Worm (Caenorhabditis elegans) whole organism, young adult: ENCODE data around the gene tag-65.

ENCODE experiments used
- B0035.1 ChIP-seq: sonication (generic microtip); optimal IDR thresholded peaks from 2 replicates; lab custom pipeline; 2016; ENCODE audit warnings: missing genetic modification characterization, mild to moderate bottlenecking, missing compliant biosample characterization, missing genotype, missing genetic modification reagents
- B0261.1 ChIP-seq: sonication (generic microtip); optimal IDR thresholded peaks from 2 replicates; lab custom pipeline; 2016; ENCODE audit warnings: mild to moderate bottlenecking, missing genetic modification characterization, moderate library complexity, missing compliant biosample characterization
- B0336.3 ChIP-seq: fragments of 200-800 bp; sonication (Bioruptor generic); IDR thresholded peaks from 2 replicates; pipeline ENCODE4 v1.3.6; 2022; ENCODE audit warnings: missing genetic modification characterization, missing compliant biosample characterization
- C17E4.6 ChIP-seq: fragments of 200-800 bp; sonication (Bioruptor generic); IDR thresholded peaks from 2 replicates; pipeline ENCODE4 v1.3.6; 2022; ENCODE audit warnings: missing genetic modification reagents, missing genetic modification characterization, missing compliant biosample characterization
- F10E7.11 ChIP-seq: sonication (generic microtip); optimal IDR thresholded peaks from 2 replicates; lab custom pipeline; 2017; ENCODE audit warnings: mild to moderate bottlenecking, missing genetic modification characterization, moderate library complexity, missing compliant biosample characterization
- F23B12.7 ChIP-seq: sonication (generic microtip); optimal IDR thresholded peaks from 2 replicates; lab custom pipeline; 2017; ENCODE audit warnings: missing genetic modification characterization, mild to moderate bottlenecking, missing compliant biosample characterization, antibody characterized with exemption, moderate library complexity; ENCODE audit not compliant: insufficient read depth
- F49E8.2 ChIP-seq: sonication (generic microtip); optimal IDR thresholded peaks from 3 replicates; lab custom pipeline; 2017; ENCODE audit warnings: missing genetic modification characterization, mild to moderate bottlenecking, missing compliant biosample characterization, antibody characterized with exemption, moderate library complexity; ENCODE audit not compliant: insufficient read depth
- F52B5.7 ChIP-seq: sonication (generic microtip); optimal IDR thresholded peaks from 2 replicates; lab custom pipeline; 2016; ENCODE audit warnings: mild to moderate bottlenecking, missing genetic modification characterization, missing compliant biosample characterization
- F57C9.4 ChIP-seq: sonication (generic microtip); optimal IDR thresholded peaks from 2 replicates; lab custom pipeline; 2017; ENCODE audit warnings: mild to moderate bottlenecking, missing genetic modification characterization, missing compliant biosample characterization
- K11D2.4 ChIP-seq: fragments of 200-800 bp; sonication (Bioruptor generic); IDR thresholded peaks from 2 replicates; pipeline ENCODE4 v1.3.6; 2022; ENCODE audit warnings: missing genetic modification reagents, missing genetic modification characterization, missing compliant biosample characterization
- T07F8.4 ChIP-seq: sonication (generic microtip); optimal IDR thresholded peaks from 2 replicates; lab custom pipeline; 2016; ENCODE audit warnings: mild to moderate bottlenecking, missing genetic modification characterization, moderate library complexity, missing compliant biosample characterization
- Y95B8A.8 ChIP-seq: fragments of 200-800 bp; sonication (Bioruptor generic); IDR thresholded peaks from 2 replicates; pipeline ENCODE4 v1.3.6; 2022; ENCODE audit warnings: missing genetic modification reagents, missing genetic modification characterization, missing compliant biosample characterization
- akir-1 ChIP-seq: fragments of 200-800 bp; sonication (Bioruptor generic); optimal IDR thresholded peaks from 2 replicates; lab custom pipeline; 2018; ENCODE audit warnings: mild to moderate bottlenecking, missing genetic modification characterization, moderate library complexity, missing compliant biosample characterization
- aptf-2 ChIP-seq: fragments of 200-800 bp; sonication (Bioruptor generic); conservative IDR thresholded peaks from 2 replicates; pipeline ENCODE4 v1.3.6; 2022; ENCODE audit warnings: missing genetic modification reagents, missing genetic modification characterization, missing compliant biosample characterization
- atf-7 ChIP-seq: sonication (generic microtip); optimal IDR thresholded peaks from 2 replicates; lab custom pipeline; 2017; ENCODE audit warnings: mild to moderate bottlenecking, missing genetic modification characterization, missing compliant biosample characterization
- athp-1 ChIP-seq: sonication (generic microtip); optimal IDR thresholded peaks from 2 replicates; lab custom pipeline; 2017; ENCODE audit warnings: mild to moderate bottlenecking, missing genetic modification characterization, missing compliant biosample characterization
- attf-3 ChIP-seq: fragments of 200-800 bp; sonication (Bioruptor generic); conservative IDR thresholded peaks from 2 replicates; pipeline ENCODE4 v1.3.6; 2022; ENCODE audit warnings: missing genetic modification reagents, missing genetic modification characterization, missing compliant biosample characterization
- attf-5 ChIP-seq: fragments of 200-800 bp; sonication (Bioruptor generic); optimal IDR thresholded peaks from 2 replicates; lab custom pipeline; 2018; ENCODE audit warnings: mild to moderate bottlenecking, missing genetic modification characterization, missing compliant biosample characterization
- bed-2 ChIP-seq: fragments of 200-800 bp; sonication (Bioruptor generic); IDR thresholded peaks from 2 replicates; pipeline ENCODE4 v1.3.6; 2022; ENCODE audit warnings: missing genetic modification reagents, missing genetic modification characterization, missing compliant biosample characterization
- ceh-100 ChIP-seq: fragments of 200-800 bp; sonication (Bioruptor generic); IDR thresholded peaks from 2 replicates; pipeline ENCODE4 v1.3.6; 2022; ENCODE audit warnings: missing genetic modification reagents, missing genetic modification characterization, missing compliant biosample characterization
- ceh-27 ChIP-seq: fragments of 200-800 bp; sonication (Bioruptor generic); optimal IDR thresholded peaks from 2 replicates; lab custom pipeline; 2018; ENCODE audit warnings: mild to moderate bottlenecking, missing genetic modification characterization, moderate library complexity, missing compliant biosample characterization
- gei-17 ChIP-seq: fragments of 200-800 bp; sonication (Bioruptor generic); optimal IDR thresholded peaks from 2 replicates; lab custom pipeline; 2018; ENCODE audit warnings: mild to moderate bottlenecking, missing genetic modification characterization, missing compliant biosample characterization
- him-1 ChIP-seq: sonication (generic microtip); optimal IDR thresholded peaks from 2 replicates; lab custom pipeline; 2016; ENCODE audit warnings: missing genotype, missing genetic modification reagents, missing genetic modification characterization, missing compliant biosample characterization
- hmg-20 ChIP-seq: fragments of 200-800 bp; sonication (Bioruptor generic); IDR thresholded peaks from 2 replicates; pipeline ENCODE4 v1.3.6; 2022; ENCODE audit warnings: missing genetic modification reagents, missing genetic modification characterization, missing compliant biosample characterization
- lin-35 ChIP-seq, 3 experiments: fragments of 150-350 bp in 2 of 3; sonication (generic microtip) in 1 of 3; optimal IDR thresholded peaks; 2 replicates each; lab custom pipeline; 2014 to 2018; ENCODE audit warnings: missing biosample characterization in 3 of 3, missing genetic modification characterization in 3 of 3, missing genetic modification reagents in 3 of 3
- lsl-1 ChIP-seq: fragments of 200-800 bp; sonication (Bioruptor generic); optimal IDR thresholded peaks from 2 replicates; lab custom pipeline; 2018; ENCODE audit warnings: mild to moderate bottlenecking, missing genetic modification characterization, moderate library complexity, missing compliant biosample characterization
- madf-10 ChIP-seq: sonication (generic microtip); optimal IDR thresholded peaks from 2 replicates; lab custom pipeline; 2016; ENCODE audit warnings: mild to moderate bottlenecking, missing genetic modification characterization, missing compliant biosample characterization
- madf-3 ChIP-seq: fragments of 200-800 bp; sonication (Bioruptor generic); IDR thresholded peaks from 2 replicates; pipeline ENCODE4 v1.3.6; 2022; ENCODE audit warnings: missing genetic modification reagents, missing genetic modification characterization, missing compliant biosample characterization
- madf-6 ChIP-seq: fragments of 200-800 bp; sonication (Bioruptor generic); IDR thresholded peaks from 2 replicates; pipeline ENCODE4 v1.3.6; 2022; ENCODE audit warnings: missing genetic modification reagents, missing genetic modification characterization, missing compliant biosample characterization
- madf-8 ChIP-seq: fragments of 200-800 bp; sonication (Bioruptor generic); conservative IDR thresholded peaks from 2 replicates; pipeline ENCODE4 v1.3.6; 2022; ENCODE audit warnings: missing genetic modification reagents, missing genetic modification characterization, missing compliant biosample characterization
- mes-4 ChIP-seq: sonication (generic microtip); optimal IDR thresholded peaks from 2 replicates; lab custom pipeline; 2016; ENCODE audit warnings: missing genotype, missing genetic modification characterization, missing compliant biosample characterization
- nhr-90 ChIP-seq: sonication (generic microtip); optimal IDR thresholded peaks from 2 replicates; lab custom pipeline; 2016; ENCODE audit warnings: missing genotype, mild to moderate bottlenecking, missing genetic modification characterization, missing compliant biosample characterization
- pbrm-1 ChIP-seq: fragments of 200-800 bp; sonication (Bioruptor generic); IDR thresholded peaks from 2 replicates; pipeline ENCODE4 v1.3.6; 2022; ENCODE audit warnings: missing genetic modification reagents, missing genetic modification characterization, missing compliant biosample characterization
- rcor-1 ChIP-seq: fragments of 200-800 bp; sonication (Bioruptor generic); IDR thresholded peaks from 2 replicates; pipeline ENCODE4 v1.3.6; 2022; ENCODE audit warnings: missing genetic modification reagents, missing genetic modification characterization, missing compliant biosample characterization
- rec-8 ChIP-seq, 2 experiments: sonication (generic microtip); optimal IDR thresholded peaks; 2 replicates each; lab custom pipeline; 2016; ENCODE audit warnings: mild to moderate bottlenecking in 2 of 2, missing genetic modification characterization in 2 of 2, missing genetic modification reagents in 2 of 2, missing genotype in 2 of 2, missing biosample characterization in 1 of 2, missing compliant biosample characterization in 1 of 2, moderate library complexity in 1 of 2
- repo-1 ChIP-seq: sonication (generic microtip); optimal IDR thresholded peaks from 2 replicates; lab custom pipeline; 2017; ENCODE audit warnings: mild to moderate bottlenecking, missing genetic modification characterization, missing compliant biosample characterization
- rpc-1 ChIP-seq, 2 experiments: fragments of 150-350 bp in 1 of 2; sonication (generic microtip) in 1 of 2; optimal IDR thresholded peaks; 2 replicates each; lab custom pipeline; 2014 to 2018; ENCODE audit warnings: missing biosample characterization in 1 of 2, missing genetic modification characterization in 1 of 2, missing genetic modification reagents in 1 of 2, missing genotype in 1 of 2
- snpc-1.3 ChIP-seq: sonication (generic microtip); optimal IDR thresholded peaks from 2 replicates; lab custom pipeline; 2017; ENCODE audit warnings: missing genetic modification characterization, mild to moderate bottlenecking, missing compliant biosample characterization, antibody characterized with exemption, moderate library complexity, missing genotype, missing genetic modification reagents; ENCODE audit not compliant: insufficient read depth
- snpc-3.4 ChIP-seq: sonication (generic microtip); optimal IDR thresholded peaks from 2 replicates; lab custom pipeline; 2017; ENCODE audit warnings: missing genetic modification characterization, mild to moderate bottlenecking, missing compliant biosample characterization, antibody characterized with exemption, moderate library complexity, missing genotype, missing genetic modification reagents
- snpc-4 ChIP-seq, 5 experiments: fragments of 150-350 bp in 1 of 5; sonication (generic microtip) in 4 of 5; optimal IDR thresholded peaks; 2 replicates each; lab custom pipeline; 2014 to 2018; ENCODE audit warnings: missing genetic modification characterization in 5 of 5, missing biosample characterization in 3 of 5, antibody characterized with exemption in 2 of 5, mild to moderate bottlenecking in 2 of 5, missing compliant biosample characterization in 2 of 5, missing genotype in 2 of 5, moderate library complexity in 2 of 5, missing genetic modification reagents in 1 of 5
- tbp1 ChIP-seq: fragments of 200-800 bp; sonication (Bioruptor generic); optimal IDR thresholded peaks from 2 replicates; lab custom pipeline; 2018; ENCODE audit warnings: mild to moderate bottlenecking, missing genetic modification characterization, missing compliant biosample characterization
- tlf-1 ChIP-seq: fragments of 200-800 bp; sonication (Bioruptor generic); optimal IDR thresholded peaks from 2 replicates; lab custom pipeline; 2018; ENCODE audit warnings: mild to moderate bottlenecking, missing genetic modification characterization, missing compliant biosample characterization
- unc-130 ChIP-seq: sonication (generic microtip); optimal IDR thresholded peaks from 2 replicates; lab custom pipeline; 2016; ENCODE audit warnings: missing genetic modification reagents, missing genetic modification characterization, missing compliant biosample characterization
- zfh-2 ChIP-seq: fragments of 200-800 bp; sonication (Bioruptor generic); conservative IDR thresholded peaks from 2 replicates; pipeline ENCODE4 v1.3.6; 2022; ENCODE audit warnings: missing genetic modification reagents, missing genetic modification characterization, missing compliant biosample characterization

The tag-65 gene

ce11 chrV:13678542-13678941, at the start of gene tag-65, which contains the start of gene ccz-1 (continued):
- TF ChIP-seq lsl-1 (GFP tag; lab: Kevin White, UChicago) (peak; percentile 75), mes-4 (tag; lab: Kevin White, UChicago) (no peak), T07F8.4 (no peak), B0261.1 (no peak), madf-10 (peak; percentile 43), madf-6 (GFP tag; lab: Robert Waterston, UW) (peak; percentile 85), akir-1 (GFP tag; lab: Kevin White, UChicago) (no peak), athp-1 (tag; lab: Kevin White, UChicago) (peak; percentile 28), lin-35 (GFP tag; optimal IDR thresholded peaks at IDR 0.05; lab: Kevin White, UChicago) (peak in 1 of 3 experiments; percentile 89), attf-3 (GFP tag; lab: Robert Waterston, UW) (peak; percentile 57; the same call in 1 of the 2 replicates), attf-5 (GFP tag; lab: Kevin White, UChicago) (peak; percentile 70), F23B12.7 (tag; lab: Kevin White, UChicago) (peak; percentile 61), rcor-1 (peak; percentile 89), rec-8 (tag; optimal IDR thresholded peaks at IDR 0.05; lab: Kevin White, UChicago) (peak in 1 of 2 experiments; percentile 3), unc-130 (GFP tag; lab: Kevin White, UChicago) (peak; percentile 44), madf-3 (GFP tag; lab: Robert Waterston, UW) (0 out of 2 replicates have a peak, but pooled peaks have one; percentile 60), snpc-4 (GFP tag; optimal IDR thresholded peaks at IDR 0.05; lab: Kevin White, UChicago) (peak; percentile 44), snpc-4 (tag; optimal IDR thresholded peaks at IDR 0.05; lab: Kevin White, UChicago) (peak; percentile 50 to 82 (median 74)), atf-7 (tag; lab: Kevin White, UChicago) (peak; percentile 30), bed-2 (GFP tag; lab: Robert Waterston, UW) (no peak), snpc-1.3 (tag; lab: Kevin White, UChicago) (no peak), tlf-1 (GFP tag; lab: Kevin White, UChicago) (peak; percentile 77), him-1 (tag; lab: Kevin White, UChicago) (peak; percentile 5), B0035.1 (tag; lab: Kevin White, UChicago) (no peak), aptf-2 (no peak), madf-8 (GFP tag; lab: Robert Waterston, UW) (peak; percentile 68), tbp1 (peak; percentile 64), gei-17 (GFP tag; lab: Kevin White, UChicago) (peak; percentile 59), F52B5.7 (tag; lab: Kevin White, UChicago) (no peak), F49E8.2 (tag; lab: Kevin White, UChicago) (peak; percentile 32), pbrm-1 (GFP tag; lab: Robert Waterston, UW) (peak; percentile 59; the same call in 1 of the 2 replicates), C17E4.6 (GFP tag; lab: Robert Waterston, UW) (no peak), F57C9.4 (tag; lab: Kevin White, UChicago) (no peak), B0336.3 (peak; percentile 87), Y95B8A.8 (GFP tag; lab: Robert Waterston, UW) (no peak), zfh-2 (GFP tag; lab: Robert Waterston, UW) (no peak), rpc-1 (optimal IDR thresholded peaks at IDR 0.05; lab: Kevin White, UChicago) (no peak), rpc-1 (tag; optimal IDR thresholded peaks at IDR 0.05; lab: Kevin White, UChicago) (no peak), repo-1 (tag; lab: Kevin White, UChicago) (peak; percentile 19), K11D2.4 (peak; percentile 68; the same call in 1 of the 2 replicates), nhr-90 (no peak), ceh-27 (peak; percentile 35), hmg-20 (GFP tag; lab: Robert Waterston, UW) (0 out of 2 replicates have a peak, but pooled peaks have one; percentile 55), ceh-100 (GFP tag; lab: Robert Waterston, UW) (peak; percentile 79), snpc-3.4 (tag; lab: Kevin White, UChicago) (peak; percentile 55), F10E7.11 (tag; lab: Kevin White, UChicago) (no peak)
- TF ChIP-seq, all 124 proteins: peak for 55
